Worm (Caenorhabditis elegans): Measurements from ENCODE around the gene srx-42.

The srx-42 gene

ce11 chrV:13920730-13921129 is at the start of gene srx-42:
Gene srx-42 (plus strand): TSS chrV:13921030.
- TF ChIP-seq nhr-10 (tag; optimal IDR thresholded peaks at IDR 0.05) (no peak), cey-2 (tag; optimal IDR thresholded peaks at IDR 0.05; ENCODE audit: borderline replicate concordance, insufficient read depth) (no peak), nhr-25 (tag; optimal IDR thresholded peaks at IDR 0.05; ENCODE audit: borderline replicate concordance, insufficient read depth) (no peak), duxl-1 (tag; optimal IDR thresholded peaks at IDR 0.05; ENCODE audit: poor library complexity) (no peak), daf-16 (GFP tag; optimal IDR thresholded peaks at IDR 0.05) (no peak), daf-16 (tag; optimal IDR thresholded peaks at IDR 0.05) (no peak), dve-1 (tag; optimal IDR thresholded peaks at IDR 0.05; ENCODE audit: insufficient read depth) (no peak), spr-1 (tag; optimal IDR thresholded peaks at IDR 0.05) (no peak), F26F4.8 (GFP tag; conservative IDR thresholded peaks at IDR 0.05) (no peak), unc-39 (tag; optimal IDR thresholded peaks at IDR 0.05) (no peak)

- TF ChIP-seq gei-8 (GFP tag; optimal IDR thresholded peaks at IDR 0.05), result no peak
- TF ChIP-seq F49E8.2 (tag; optimal IDR thresholded peaks at IDR 0.05; ENCODE audit: borderline replicate concordance), result no peak
- TF ChIP-seq lim-7 (GFP tag; IDR thresholded peaks at IDR 0.05), result no peak
- no peak for TF ChIP-seq nhr-6 (tag; optimal IDR thresholded peaks at IDR 0.05)
- no peak for TF ChIP-seq ceh-20 (GFP tag; IDR thresholded peaks at IDR 0.05)
- TF ChIP-seq unc-130 (GFP tag; optimal IDR thresholded peaks at IDR 0.05), result no peak
- TF ChIP-seq snpc-4 (tag; optimal IDR thresholded peaks at IDR 0.05), result no peak
- TF ChIP-seq lin-13 (GFP tag; optimal IDR thresholded peaks at IDR 0.05), result no peak
- TF ChIP-seq F37D6.2 (tag; optimal IDR thresholded peaks at IDR 0.05), result no peak
- TF ChIP-seq lin-29 (GFP tag; IDR thresholded peaks at IDR 0.05), result no peak
- TF ChIP-seq ces-1 (GFP tag; optimal IDR thresholded peaks at IDR 0.05), result no peak
- TF ChIP-seq spr-3 (GFP tag; optimal IDR thresholded peaks at IDR 0.05), result no peak
These were observed 47.9 kb upstream of the srx-42 start, which contains the start of gene cpt-5 for ce11 chrV:13872895-13873294. Gene cpt-5 (plus strand): TSS chrV:13873195.

ce11 chrV:13873323-13873722 is 47.5 kb upstream of the srx-42 start:
- peak in 1 of 2 experiments; percentile 94 for TF ChIP-seq unc-62 (GFP tag; optimal IDR thresholded peaks at IDR 0.05 in 1 of 2)
- no peak for TF ChIP-seq unc-62 (tag; optimal IDR thresholded peaks at IDR 0.05)
- TF ChIP-seq nhr-102 (tag; optimal IDR thresholded peaks at IDR 0.05), result no peak

- TF ChIP-seq arid-1 (GFP tag; conservative IDR thresholded peaks at IDR 0.05) (no peak), unc-39 (tag; optimal IDR thresholded peaks at IDR 0.05) (no peak), nhr-6 (tag; optimal IDR thresholded peaks at IDR 0.05) (no peak), T20F7.1 (GFP tag; optimal IDR thresholded peaks at IDR 0.05) (no peak), skn-1 (tag; optimal IDR thresholded peaks at IDR 0.05) (no peak), nhr-237 (tag; optimal IDR thresholded peaks at IDR 0.05) (no peak), dve-1 (tag; optimal IDR thresholded peaks at IDR 0.05; ENCODE audit: insufficient read depth) (no peak), tra-1 (GFP tag; IDR thresholded peaks at IDR 0.05) (no peak)
These were observed 44.3 kb upstream of the srx-42 start, which contains the start of gene T22G5.1 for ce11 chrV:13876529-13876928. Gene T22G5.1 (plus strand): TSS chrV:13876829.

DNA sequence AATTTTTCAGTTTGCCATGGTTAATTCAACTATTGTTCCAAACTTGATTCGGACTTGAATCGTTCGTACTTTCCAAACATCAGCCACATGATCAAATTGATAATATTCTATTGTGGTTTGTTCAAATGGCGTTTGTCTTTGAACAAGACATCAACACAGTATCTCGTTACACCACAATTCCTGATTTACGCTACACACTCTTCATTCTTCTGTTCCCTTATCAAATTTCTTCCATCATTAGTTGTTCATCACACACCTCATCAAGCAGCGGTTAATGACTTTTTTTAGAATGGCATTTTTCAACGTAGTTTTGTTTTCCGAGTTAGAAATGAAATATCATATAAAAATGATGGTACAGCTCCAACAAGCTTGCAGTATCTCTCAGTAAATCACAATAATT is 42.6 kb upstream of the srx-42 start:
- TF ChIP-seq dve-1 (tag; optimal IDR thresholded peaks at IDR 0.05; ENCODE audit: insufficient read depth) (peak; percentile 88), ceh-20 (GFP tag; IDR thresholded peaks at IDR 0.05) (peak; percentile 12; the same call in 1 of the 2 replicates), unc-62 (GFP tag; optimal IDR thresholded peaks at IDR 0.05 in 1 of 2) (peak in 1 of 2 experiments; percentile 98), unc-62 (tag; optimal IDR thresholded peaks at IDR 0.05) (no peak), php-3 (GFP tag; IDR thresholded peaks at IDR 0.05) (no peak; the same call in 1 of the 2 replicates), nhr-10 (tag; optimal IDR thresholded peaks at IDR 0.05) (peak; percentile 29), pqm-1 (tag; optimal IDR thresholded peaks at IDR 0.05) (peak; percentile 61), dmd-6 (GFP tag; IDR thresholded peaks at IDR 0.05) (peak; percentile 82), lin-13 (GFP tag; optimal IDR thresholded peaks at IDR 0.05) (peak; percentile 7), nhr-25 (tag; optimal IDR thresholded peaks at IDR 0.05; ENCODE audit: borderline replicate concordance, insufficient read depth) (no peak), nhr-48 (tag; optimal IDR thresholded peaks at IDR 0.05) (peak; percentile 28), ces-1 (GFP tag; optimal IDR thresholded peaks at IDR 0.05) (no peak), sdz-12 (GFP tag; optimal IDR thresholded peaks at IDR 0.05) (no peak), Y75B8A.6 (GFP tag; IDR thresholded peaks at IDR 0.05) (no peak), mdl-1 (tag; optimal IDR thresholded peaks at IDR 0.05) (peak in 1 of 2 experiments; percentile 71), hlh-11 (tag; optimal IDR thresholded peaks at IDR 0.05) (peak; percentile 80), nhr-28 (tag; optimal IDR thresholded peaks at IDR 0.05) (peak; percentile 95), mxl-3 (GFP tag; optimal IDR thresholded peaks at IDR 0.05) (peak; percentile 53), daf-16 (GFP tag; optimal IDR thresholded peaks at IDR 0.05) (no peak), daf-16 (tag; optimal IDR thresholded peaks at IDR 0.05) (peak; percentile 91), nhr-77 (tag; optimal IDR thresholded peaks at IDR 0.05) (peak; percentile 65), nhr-6 (tag; optimal IDR thresholded peaks at IDR 0.05) (peak; percentile 70), hlh-30 (tag; optimal IDR thresholded peaks at IDR 0.05; ENCODE audit: insufficient read depth) (peak; percentile 67)
